Worm (Caenorhabditis elegans): ENCODE results near the gene fbxa-141.
A peak's percentile ranks its signal among the peaks of the same experiment; 100 is the strongest.

fbxa-141 gene

ce11 chrX:14486503-14486902 is 26.2 kb downstream of the fbxa-141 start:
- TF ChIP-seq unc-62 (GFP tag; optimal IDR thresholded peaks at IDR 0.05 in 1 of 2): peak in 1 of 2 experiments; percentile 7
- no peak for TF ChIP-seq unc-62 (tag; optimal IDR thresholded peaks at IDR 0.05)
- TF ChIP-seq mep-1 (tag; optimal IDR thresholded peaks at IDR 0.05): no peak

ce11 chrX:14484827-14485226 is 27.9 kb downstream of the fbxa-141 start, which contains the start of gene M163.8:
Gene M163.8, plus strand, starts transcription at chrX:14485127.
- TF ChIP-seq php-3 (GFP tag; IDR thresholded peaks at IDR 0.05): no peak
- TF ChIP-seq egl-43 (GFP tag; IDR thresholded peaks at IDR 0.05): no peak
- TF ChIP-seq lim-7 (GFP tag; IDR thresholded peaks at IDR 0.05): no peak
- no peak for TF ChIP-seq F26F4.8 (GFP tag; conservative IDR thresholded peaks at IDR 0.05)
- no peak for TF ChIP-seq mxl-2 (GFP tag; conservative IDR thresholded peaks at IDR 0.05)
- TF ChIP-seq tra-1 (GFP tag; IDR thresholded peaks at IDR 0.05): no peak
- TF ChIP-seq ceh-82 (tag; optimal IDR thresholded peaks at IDR 0.05): no peak
- TF ChIP-seq zag-1 (tag; optimal IDR thresholded peaks at IDR 0.05): no peak
- TF ChIP-seq nhr-10 (tag; optimal IDR thresholded peaks at IDR 0.05): no peak
- TF ChIP-seq gei-8 (GFP tag; optimal IDR thresholded peaks at IDR 0.05): no peak
- no peak for TF ChIP-seq ZK546.5 (tag; optimal IDR thresholded peaks at IDR 0.05)
- TF ChIP-seq daf-16 (GFP tag; optimal IDR thresholded peaks at IDR 0.05): no peak
- TF ChIP-seq daf-16 (tag; optimal IDR thresholded peaks at IDR 0.05): no peak
- no peak for TF ChIP-seq aha-1 (tag)
- no peak for TF ChIP-seq F37D6.2 (tag; optimal IDR thresholded peaks at IDR 0.05)
- TF ChIP-seq daf-8 (GFP tag; IDR thresholded peaks at IDR 0.05): no peak

ce11 chrX:14481637-14482036 is 31.1 kb downstream of the fbxa-141 start:
- TF ChIP-seq nhr-10 (tag; optimal IDR thresholded peaks at IDR 0.05) (no peak), D1046.2 (GFP tag; IDR thresholded peaks at IDR 0.05) (0 out of 2 replicates have a peak, but pooled peaks have one; percentile 52), hlh-11 (tag; optimal IDR thresholded peaks at IDR 0.05) (peak; percentile 4), zip-11 (GFP tag; IDR thresholded peaks at IDR 0.05) (no peak), set-16 (GFP tag; IDR thresholded peaks at IDR 0.05) (peak; percentile 76)

ce11 chrX:14480248-14480647 is 32.5 kb downstream of the fbxa-141 start, which contains the start of gene gfi-3:
Gene gfi-3, plus strand, starts transcription at chrX:14480572.
- no peak for TF ChIP-seq zag-1 (tag; optimal IDR thresholded peaks at IDR 0.05)
- peak; percentile 50 for TF ChIP-seq nhr-25 (tag; optimal IDR thresholded peaks at IDR 0.05; ENCODE audit: borderline replicate concordance, insufficient read depth)
- no peak for TF ChIP-seq F49E8.2 (tag; optimal IDR thresholded peaks at IDR 0.05; ENCODE audit: borderline replicate concordance)
- TF ChIP-seq mes-2 (tag; optimal IDR thresholded peaks at IDR 0.05; ENCODE audit: poor library complexity, severe bottlenecking): peak; percentile 89
- TF ChIP-seq F10B5.3 (tag; optimal IDR thresholded peaks at IDR 0.05): no peak
- peak; percentile 12 for TF ChIP-seq spr-3 (GFP tag; optimal IDR thresholded peaks at IDR 0.05)
- TF ChIP-seq lir-3 (tag; optimal IDR thresholded peaks at IDR 0.05): no peak
- no peak for TF ChIP-seq skn-1 (tag; optimal IDR thresholded peaks at IDR 0.05)
- TF ChIP-seq lim-7 (GFP tag; IDR thresholded peaks at IDR 0.05): no peak
- no peak for TF ChIP-seq zfp-2 (tag; optimal IDR thresholded peaks at IDR 0.05)
- no peak for TF ChIP-seq R02D3.7 (tag; optimal IDR thresholded peaks at IDR 0.05)
- 0 out of 2 replicates have a peak, but pooled peaks have one; percentile 46 for TF ChIP-seq saeg-2 (GFP tag; IDR thresholded peaks at IDR 0.05)
- peak; percentile 67 for TF ChIP-seq duxl-1 (tag; optimal IDR thresholded peaks at IDR 0.05; ENCODE audit: poor library complexity)
- TF ChIP-seq daf-8 (GFP tag; IDR thresholded peaks at IDR 0.05): no peak
- no peak for TF ChIP-seq ama-1 (optimal IDR thresholded peaks at IDR 0.05)
- no peak for TF ChIP-seq nhr-237 (tag; optimal IDR thresholded peaks at IDR 0.05)
- peak; percentile 45 for TF ChIP-seq ztf-7 (tag; optimal IDR thresholded peaks at IDR 0.05)
- TF ChIP-seq unc-39 (tag; optimal IDR thresholded peaks at IDR 0.05): no peak
- no peak for TF ChIP-seq mdt-29 (GFP tag; IDR thresholded peaks at IDR 0.05)
- peak; percentile 92 for TF ChIP-seq mep-1 (tag; optimal IDR thresholded peaks at IDR 0.05)
- TF ChIP-seq ceh-20 (GFP tag; IDR thresholded peaks at IDR 0.05): peak; percentile 71; the same call in 1 of the 2 replicates
- no peak for TF ChIP-seq nhr-111 (GFP tag; optimal IDR thresholded peaks at IDR 0.05)
- no peak for TF ChIP-seq vab-7 (GFP tag; IDR thresholded peaks at IDR 0.05)
- TF ChIP-seq gei-8 (GFP tag; optimal IDR thresholded peaks at IDR 0.05): no peak
- TF ChIP-seq ZK337.2 (GFP tag; IDR thresholded peaks at IDR 0.05): no peak
- peak; percentile 85 for TF ChIP-seq rbr-2 (tag; optimal IDR thresholded peaks at IDR 0.05)
- TF ChIP-seq Y48G9A.11 (GFP tag; IDR thresholded peaks at IDR 0.05): no peak
- no peak for TF ChIP-seq daf-19 (GFP tag; conservative IDR thresholded peaks at IDR 0.05)
- no peak for TF ChIP-seq F26F4.8 (GFP tag; conservative IDR thresholded peaks at IDR 0.05)
- no peak for TF ChIP-seq F44E2.7 (GFP tag; IDR thresholded peaks at IDR 0.05)

All from whole organism, L4 larva.